Worm (Caenorhabditis elegans) whole organism, mixed stage, embryonic: ENCODE measurements around the gene spe-6.

ENCODE experiments used
- ceh-43 ChIP-seq: fragments of 200-800 bp; sonication (Bioruptor generic); optimal IDR thresholded peaks from 2 replicates; lab custom pipeline; 2018; ENCODE audit warnings: mild to moderate bottlenecking, missing genetic modification characterization, moderate library complexity, missing compliant biosample characterization
- cnd-1 ChIP-seq: fragments of 200-800 bp; sonication (Bioruptor generic); optimal IDR thresholded peaks from 2 replicates; lab custom pipeline; 2018; ENCODE audit warnings: mild to moderate bottlenecking, missing genetic modification characterization, missing compliant biosample characterization
- elt-3 ChIP-seq: fragments of 150-350 bp; optimal IDR thresholded peaks from 2 replicates; lab custom pipeline; 2014; ENCODE audit warnings: missing biosample characterization, missing genetic modification characterization
- hlh-1 ChIP-seq: fragments of 150-350 bp; optimal IDR thresholded peaks from 2 replicates; lab custom pipeline; 2014; ENCODE audit warnings: missing biosample characterization, missing genetic modification reagents, missing genetic modification characterization
- lsy-2 ChIP-seq: fragments of 150-350 bp; optimal IDR thresholded peaks from 2 replicates; lab custom pipeline; 2014; ENCODE audit warnings: missing biosample characterization, missing genetic modification characterization
- sptf-1 ChIP-seq: sonication (generic microtip); optimal IDR thresholded peaks from 2 replicates; lab custom pipeline; 2017; ENCODE audit warnings: mild to moderate bottlenecking, missing genetic modification characterization, moderate library complexity, missing compliant biosample characterization
- unc-120 ChIP-seq: sonication (generic microtip); optimal IDR thresholded peaks from 2 replicates; lab custom pipeline; 2017; ENCODE audit warnings: missing genetic modification characterization, missing compliant biosample characterization; ENCODE audit not compliant: poor library complexity, severe bottlenecking
- unc-62 ChIP-seq: fragments of 150-350 bp; optimal IDR thresholded peaks from 2 replicates; lab custom pipeline; 2014; ENCODE audit warnings: missing biosample characterization, missing genetic modification reagents, missing genetic modification characterization
- ztf-11 ChIP-seq: fragments of 150-350 bp; optimal IDR thresholded peaks from 2 replicates; lab custom pipeline; 2014; ENCODE audit warnings: missing biosample characterization, missing genetic modification characterization

ce11 chrIII:11466420-11467188 is 38.7 kb upstream of the spe-6 start:
- peak; percentile 61 for TF ChIP-seq unc-120 (tag; lab: Kevin White, UChicago)
- TF ChIP-seq hlh-1 (tag; lab: Kevin White, UChicago) = peak; percentile 20
- TF ChIP-seq elt-3 (tag; lab: Kevin White, UChicago) = no peak
- TF ChIP-seq unc-62 (GFP tag; lab: Kevin White, UChicago) = no peak
- TF ChIP-seq lsy-2 (tag; lab: Kevin White, UChicago) = no peak
- peak; percentile 52 for TF ChIP-seq sptf-1 (tag; lab: Kevin White, UChicago)
- TF ChIP-seq ceh-43 (GFP tag; lab: Kevin White, UChicago) = no peak
- no peak for TF ChIP-seq cnd-1 (tag; lab: Kevin White, UChicago)
- no peak for TF ChIP-seq ztf-11 (tag; lab: Kevin White, UChicago)
